Fruit fly (Drosophila melanogaster): ENCODE results near the gene Nnf1b.

The Nnf1b gene

DNA sequence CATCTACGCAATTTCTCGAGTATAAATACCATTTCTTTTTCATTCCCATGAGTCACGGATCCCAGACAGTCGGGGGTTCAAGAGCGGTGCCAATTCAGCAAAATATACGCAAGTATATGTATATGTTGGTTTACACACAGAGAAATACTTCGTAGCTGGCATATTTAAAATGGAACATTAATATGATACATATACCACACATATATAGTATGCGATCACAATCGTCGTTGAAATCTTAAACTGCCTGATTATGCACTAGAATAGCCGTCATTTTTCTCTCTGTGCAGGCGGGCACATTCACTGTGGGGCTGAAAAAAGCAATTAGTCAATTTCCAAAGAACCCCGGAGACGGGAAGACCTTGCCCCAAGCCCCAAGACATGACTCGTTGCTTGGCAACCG lies 31.3 kb downstream of the Nnf1b start (continued):
- no peak for TF ChIP-seq knrl (GFP tag; IDR thresholded peaks at IDR 0.05; ENCODE audit: partially characterized antibody)
- peak; percentile 84 for TF ChIP-seq Hmr (GFP tag; optimal IDR thresholded peaks at IDR 0.05)
- TF ChIP-seq sug (tag; optimal IDR thresholded peaks at IDR 0.05) = peak; percentile 48
- TF ChIP-seq trh (GFP tag; optimal IDR thresholded peaks at IDR 0.05) = peak; percentile 43
- peak; percentile 94 for TF ChIP-seq CG32532 (GFP tag; IDR thresholded peaks at IDR 0.05)
- peak; percentile 75 for TF ChIP-seq vfl (GFP tag; optimal IDR thresholded peaks at IDR 0.05)
- TF ChIP-seq CG13296 (GFP tag; optimal IDR thresholded peaks at IDR 0.05) = peak; percentile 69
- TF ChIP-seq HmgD (GFP tag; optimal IDR thresholded peaks at IDR 0.05) = no peak
- TF ChIP-seq lmd (GFP tag; IDR thresholded peaks at IDR 0.05) = peak; percentile 87
- TF ChIP-seq Myb (GFP tag; optimal IDR thresholded peaks at IDR 0.05) = peak; percentile 38
- 0 out of 3 replicates have a peak, but pooled peaks have one; percentile 43 for TF ChIP-seq z (GFP tag; IDR thresholded peaks at IDR 0.05)
- peak; percentile 79 for TF ChIP-seq E2f1 (GFP tag; IDR thresholded peaks at IDR 0.05)
- no peak for TF ChIP-seq Side (GFP tag; optimal IDR thresholded peaks at IDR 0.05)
- TF ChIP-seq Dip3 (GFP tag; optimal IDR thresholded peaks at IDR 0.05) = peak; percentile 83
- peak; percentile 11 for TF ChIP-seq kah (GFP tag; optimal IDR thresholded peaks at IDR 0.05)
- TF ChIP-seq caup (GFP tag; optimal IDR thresholded peaks at IDR 0.05; ENCODE audit: severe bottlenecking) = peak; percentile 72
- no peak for TF ChIP-seq CG8359 (GFP tag; optimal IDR thresholded peaks at IDR 0.05; ENCODE audit: borderline replicate concordance)
- TF ChIP-seq wor (GFP tag; IDR thresholded peaks at IDR 0.05) = peak; percentile 48
- no peak for TF ChIP-seq Neu2 (GFP tag; optimal IDR thresholded peaks at IDR 0.05; ENCODE audit: borderline replicate concordance)
- TF ChIP-seq D (optimal IDR thresholded peaks at IDR 0.05) = no peak
- peak; percentile 6 for TF ChIP-seq D (GFP tag; optimal IDR thresholded peaks at IDR 0.05)
- TF ChIP-seq mld (GFP tag; IDR thresholded peaks at IDR 0.05; ENCODE audit: partially characterized antibody) = no peak
- peak; percentile 13 for TF ChIP-seq Six4 (GFP tag; optimal IDR thresholded peaks at IDR 0.05)
- no peak for TF ChIP-seq CG30020 (tag; optimal IDR thresholded peaks at IDR 0.05)
- peak; percentile 38 for TF ChIP-seq CG7928 (GFP tag; optimal IDR thresholded peaks at IDR 0.05)
- peak; percentile 72 for TF ChIP-seq cwo (GFP tag; optimal IDR thresholded peaks at IDR 0.05)
- TF ChIP-seq CG12299 (tag; optimal IDR thresholded peaks at IDR 0.05) = no peak
- TF ChIP-seq CG33557 (GFP tag; optimal IDR thresholded peaks at IDR 0.05) = no peak
- peak; percentile 70 for TF ChIP-seq Chrac-16 (GFP tag; optimal IDR thresholded peaks at IDR 0.05)
- peak; percentile 71 for TF ChIP-seq CG6689 (GFP tag; IDR thresholded peaks at IDR 0.05)
- TF ChIP-seq gem (tag; optimal IDR thresholded peaks at IDR 0.05) = peak; percentile 78
- TF ChIP-seq CG4424 (GFP tag; optimal IDR thresholded peaks at IDR 0.05) = peak; percentile 69
- TF ChIP-seq ranshi (GFP tag; IDR thresholded peaks at IDR 0.05) = peak; percentile 82
- TF ChIP-seq ro (GFP tag; IDR thresholded peaks at IDR 0.05) = peak; percentile 39; the same call in 1 of the 2 replicates
- TF ChIP-seq CG3281 (GFP tag; optimal IDR thresholded peaks at IDR 0.05) = peak; percentile 83
- peak; percentile 40 for TF ChIP-seq zf30C (GFP tag; optimal IDR thresholded peaks at IDR 0.05)
- TF ChIP-seq Doc3 (GFP tag; IDR thresholded peaks at IDR 0.05; ENCODE audit: partially characterized antibody) = no peak
- peak; percentile 59; the same call in 2 of the 3 replicates for TF ChIP-seq CG17361 (GFP tag; IDR thresholded peaks at IDR 0.05)
- peak; percentile 24 for TF ChIP-seq exex (tag; optimal IDR thresholded peaks at IDR 0.05)
- no peak for TF ChIP-seq luna (GFP tag; optimal IDR thresholded peaks at IDR 0.05)
- TF ChIP-seq Dip2 (GFP tag; IDR thresholded peaks at IDR 0.05) = no peak
- TF ChIP-seq gfzf (GFP tag; optimal IDR thresholded peaks at IDR 0.05) = no peak
- TF ChIP-seq Max (GFP tag; optimal IDR thresholded peaks at IDR 0.05) = peak; percentile 55
- TF ChIP-seq CG17612 (GFP tag; IDR thresholded peaks at IDR 0.05) = peak; percentile 55; the same call in 1 of the 2 replicates
- TF ChIP-seq CG9932 (GFP tag; IDR thresholded peaks at IDR 0.05) = peak; percentile 94
- TF ChIP-seq Hr51 (GFP tag; optimal IDR thresholded peaks at IDR 0.05) = peak; percentile 23 to 55
- TF ChIP-seq Pdp1 (GFP tag; optimal IDR thresholded peaks at IDR 0.05) = peak; percentile 39 to 40
- peak; percentile 54 for TF ChIP-seq nmo (GFP tag; optimal IDR thresholded peaks at IDR 0.05)
- TF ChIP-seq CG15269 (tag; optimal IDR thresholded peaks at IDR 0.05) = peak; percentile 70
- no peak for TF ChIP-seq p53 (GFP tag; optimal IDR thresholded peaks at IDR 0.05)

Data from whole organism, embryonic.